Worm (Caenorhabditis elegans): Measurements from ENCODE around the gene cpg-20.

- TF ChIP-seq ama-1 (optimal IDR thresholded peaks at IDR 0.05) (no peak), ets-7 (tag; optimal IDR thresholded peaks at IDR 0.05) (no peak), ceh-36 (tag; optimal IDR thresholded peaks at IDR 0.05) (no peak), aly-1 (tag; optimal IDR thresholded peaks at IDR 0.05) (no peak), tbx-11 (GFP tag; IDR thresholded peaks at IDR 0.05) (no peak), B0310.2 (tag; optimal IDR thresholded peaks at IDR 0.05) (no peak), hmg-4 (GFP tag; optimal IDR thresholded peaks at IDR 0.05) (no peak), F13C5.2 (tag; optimal IDR thresholded peaks at IDR 0.05) (no peak), hnd-1 (tag; optimal IDR thresholded peaks at IDR 0.05) (no peak), scrt-1 (GFP tag; IDR thresholded peaks at IDR 0.05) (no peak), flt-1 (GFP tag; IDR thresholded peaks at IDR 0.05) (no peak), tbx-37 (GFP tag; conservative IDR thresholded peaks at IDR 0.05) (no peak)
Observed at ce11 chrIV:6083550-6084041, 7.6 kb upstream of the cpg-20 start, which contains the start of gene ugt-20.
